Worm (Caenorhabditis elegans): ENCODE measurements around the gene xbx-9.

ce11 chrV:12732734-12733133 lies 1.3 kb upstream of the xbx-9 start:
- TF ChIP-seq lin-13 (GFP tag; optimal IDR thresholded peaks at IDR 0.05) (no peak), ceh-82 (tag; optimal IDR thresholded peaks at IDR 0.05) (no peak), nhr-23 (tag; optimal IDR thresholded peaks at IDR 0.05) (no peak), nhr-6 (tag; optimal IDR thresholded peaks at IDR 0.05) (no peak), nhr-77 (tag; optimal IDR thresholded peaks at IDR 0.05) (no peak), ztf-11 (tag; optimal IDR thresholded peaks at IDR 0.05) (no peak), nhr-25 (tag; optimal IDR thresholded peaks at IDR 0.05) (no peak)
